Worm (Caenorhabditis elegans): ENCODE results near the gene C44C10.15.

ce11 chrX:11658331-11658730 is 41.8 kb downstream of the C44C10.15 start, which contains the start of gene T04F8.3:
- no peak for TF ChIP-seq nhr-237 (tag; optimal IDR thresholded peaks at IDR 0.05)
- no peak for TF ChIP-seq ZK546.5 (tag; optimal IDR thresholded peaks at IDR 0.05)
- no peak for TF ChIP-seq dmd-4 (tag; optimal IDR thresholded peaks at IDR 0.05)
- no peak for TF ChIP-seq snpc-4 (tag; optimal IDR thresholded peaks at IDR 0.05)
